Worm (Caenorhabditis elegans): Measurements from ENCODE around the gene srh-279.

ce11 chrV:16209837-16210236 lies 17.6 kb downstream of the srh-279 start, which contains the start of gene oac-15:
- TF ChIP-seq unc-62 (GFP tag; optimal IDR thresholded peaks at IDR 0.05) (no peak), lin-40 (tag; optimal IDR thresholded peaks at IDR 0.05) (no peak), mes-4 (tag; optimal IDR thresholded peaks at IDR 0.05) (no peak), tbp1 (GFP tag; optimal IDR thresholded peaks at IDR 0.05) (no peak), rpc-1 (optimal IDR thresholded peaks at IDR 0.05) (no peak), rpc-1 (tag; optimal IDR thresholded peaks at IDR 0.05) (no peak), nhr-179 (tag; optimal IDR thresholded peaks at IDR 0.05) (no peak), lsl-1 (GFP tag; optimal IDR thresholded peaks at IDR 0.05) (no peak), D2030.7 (GFP tag; IDR thresholded peaks at IDR 0.05) (no peak), athp-1 (tag; optimal IDR thresholded peaks at IDR 0.05) (no peak), lin-26 (GFP tag; IDR thresholded peaks at IDR 0.05) (no peak)
